Worm (Caenorhabditis elegans): Measurements from ENCODE around the gene unc-16.

DNA sequence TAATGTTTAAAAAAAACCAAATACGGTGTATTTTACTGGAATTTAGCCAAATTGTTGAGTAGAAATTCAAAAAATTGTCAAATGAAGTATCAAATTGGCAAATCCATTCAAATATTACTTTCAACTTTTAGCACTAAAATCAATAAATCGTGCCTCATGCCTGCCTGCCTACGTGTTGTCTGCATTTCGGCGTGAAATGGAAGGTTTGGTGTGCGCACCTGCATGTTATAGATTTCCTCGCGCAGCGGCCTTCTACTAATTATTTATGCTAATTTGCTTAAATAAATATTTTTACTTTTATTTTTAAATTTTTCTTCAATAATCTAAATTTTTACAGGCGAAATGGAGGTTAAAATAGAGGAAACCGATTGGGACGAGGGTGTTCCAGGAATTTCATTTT is 17.2 kb upstream of the unc-16 start, which contains the start of gene ZK1098.2:
- no peak for TF ChIP-seq ztf-23 (GFP tag; IDR thresholded peaks at IDR 0.05)
- TF ChIP-seq med-1 (GFP tag; optimal IDR thresholded peaks at IDR 0.05; ENCODE audit: insufficient read depth): no peak
- TF ChIP-seq T22C8.4 (GFP tag; IDR thresholded peaks at IDR 0.05): peak; percentile 38; the same call in 1 of the 2 replicates
- no peak for TF ChIP-seq ztf-29 (GFP tag; IDR thresholded peaks at IDR 0.05)
